Worm (Caenorhabditis elegans): Measurements from ENCODE around the gene idpc-5.

- no peak for TF ChIP-seq flt-1 (GFP tag; IDR thresholded peaks at IDR 0.05)
- TF ChIP-seq ceh-13 (GFP tag; optimal IDR thresholded peaks at IDR 0.05): no peak
- no peak for TF ChIP-seq hmg-4 (GFP tag; optimal IDR thresholded peaks at IDR 0.05)
- no peak for TF ChIP-seq ama-1 (optimal IDR thresholded peaks at IDR 0.05)
- TF ChIP-seq tra-4 (tag; optimal IDR thresholded peaks at IDR 0.05): no peak
- TF ChIP-seq scrt-1 (GFP tag; IDR thresholded peaks at IDR 0.05): no peak
- TF ChIP-seq pes-1 (GFP tag; IDR thresholded peaks at IDR 0.05): no peak
- no peak for TF ChIP-seq sea-1 (GFP tag; conservative IDR thresholded peaks at IDR 0.05)
- no peak for TF ChIP-seq ceh-36 (tag; optimal IDR thresholded peaks at IDR 0.05)
These were observed 10.6 kb upstream of the idpc-5 start, which contains the start of gene col-147 for ce11 chrV:9633313-9633712.

Data from whole organism, early embryonic.